Worm (Caenorhabditis elegans) whole organism, L3 larva: ENCODE results near the gene F56D2.2.

Experiments used
- ceh-16 ChIP-seq: sonication (generic microtip); optimal IDR thresholded peaks from 2 replicates; lab custom pipeline; 2017; ENCODE audit warnings: missing biosample characterization, missing genetic modification characterization
- ceh-82 ChIP-seq: fragments of 150-350 bp; optimal IDR thresholded peaks from 2 replicates; lab custom pipeline; 2014; ENCODE audit warnings: missing biosample characterization, missing genetic modification characterization
- daf-12 ChIP-seq: fragments of 150-350 bp; optimal IDR thresholded peaks from 2 replicates; lab custom pipeline; 2014; ENCODE audit warnings: missing biosample characterization, missing genetic modification reagents, missing genetic modification characterization
- elt-3 ChIP-seq, 3 experiments: fragments of 150-350 bp in 1 of 3; sonication (generic microtip) in 2 of 3; optimal IDR thresholded peaks; 2 replicates in 2 of 3; 4 replicates in 1 of 3; lab custom pipeline; 2014 to 2017; ENCODE audit warnings: missing biosample characterization in 3 of 3, missing genetic modification characterization in 3 of 3
- fos-1 ChIP-seq: fragments of 150-350 bp; optimal IDR thresholded peaks from 2 replicates; lab custom pipeline; 2014; ENCODE audit warnings: missing biosample characterization, missing genetic modification characterization
- lin-15B ChIP-seq: fragments of 150-350 bp; optimal IDR thresholded peaks from 2 replicates; lab custom pipeline; 2014; ENCODE audit warnings: missing biosample characterization, missing genetic modification characterization
- nhr-11 ChIP-seq: fragments of 150-350 bp; optimal IDR thresholded peaks from 2 replicates; lab custom pipeline; 2014; ENCODE audit warnings: missing biosample characterization, missing genetic modification characterization
- nhr-12 ChIP-seq: fragments of 150-350 bp; optimal IDR thresholded peaks from 2 replicates; lab custom pipeline; 2014; ENCODE audit warnings: missing biosample characterization, missing genetic modification characterization
- pqm-1 ChIP-seq: fragments of 150-350 bp; optimal IDR thresholded peaks from 2 replicates; lab custom pipeline; 2017; ENCODE audit warnings: missing biosample characterization, missing genetic modification characterization, inconsistent platforms
- snpc-4 ChIP-seq: fragments of 150-350 bp; optimal IDR thresholded peaks from 2 replicates; lab custom pipeline; 2014; ENCODE audit warnings: missing biosample characterization, missing genetic modification characterization
- tbx-2 ChIP-seq: sonication (generic microtip); optimal IDR thresholded peaks from 2 replicates; lab custom pipeline; 2016; ENCODE audit warnings: mild to moderate bottlenecking, missing genetic modification characterization, missing compliant biosample characterization
- zag-1 ChIP-seq: fragments of 150-350 bp; optimal IDR thresholded peaks from 2 replicates; lab custom pipeline; 2014; ENCODE audit warnings: missing biosample characterization, missing genetic modification characterization
- ztf-4 ChIP-seq: fragments of 150-350 bp; optimal IDR thresholded peaks from 2 replicates; lab custom pipeline; 2014; ENCODE audit warnings: missing biosample characterization, missing genetic modification characterization

ce11 chrIII:5570814-5571443, 16.1 kb upstream of the F56D2.2 start:
- no peak for TF ChIP-seq fos-1 (tag; lab: Kevin White, UChicago)
- no peak for TF ChIP-seq tbx-2 (tag; lab: Kevin White, UChicago)
- no peak for TF ChIP-seq pqm-1 (tag; lab: Kevin White, UChicago)
- TF ChIP-seq ztf-4 (tag; lab: Kevin White, UChicago), result no peak
- TF ChIP-seq snpc-4, result no peak
- TF ChIP-seq ceh-16 (tag; lab: Kevin White, UChicago), result no peak
- no peak for TF ChIP-seq zag-1 (tag; lab: Kevin White, UChicago)
- TF ChIP-seq nhr-12 (tag; lab: Kevin White, UChicago), result no peak
- no peak for TF ChIP-seq daf-12 (tag; lab: Kevin White, UChicago)
- TF ChIP-seq lin-15B (tag; lab: Kevin White, UChicago), result no peak
- TF ChIP-seq ceh-82, result no peak
- no peak for TF ChIP-seq nhr-11
- no peak for TF ChIP-seq elt-3 (tag; optimal IDR thresholded peaks at IDR 0.05; lab: Kevin White, UChicago)
